Fruit fly (Drosophila melanogaster) ovary, adult (tissue): ENCODE results near the gene CG16713.

Experiments used
- CG17801 ChIP-seq: fragments of 200-800 bp; optimal IDR thresholded peaks from 2 replicates; lab custom pipeline; 2019; ENCODE audit warnings: missing biosample characterization, mild to moderate bottlenecking, missing genetic modification characterization, moderate library complexity; ENCODE audit not compliant: partially characterized antibody

CG16713 gene

DNA sequence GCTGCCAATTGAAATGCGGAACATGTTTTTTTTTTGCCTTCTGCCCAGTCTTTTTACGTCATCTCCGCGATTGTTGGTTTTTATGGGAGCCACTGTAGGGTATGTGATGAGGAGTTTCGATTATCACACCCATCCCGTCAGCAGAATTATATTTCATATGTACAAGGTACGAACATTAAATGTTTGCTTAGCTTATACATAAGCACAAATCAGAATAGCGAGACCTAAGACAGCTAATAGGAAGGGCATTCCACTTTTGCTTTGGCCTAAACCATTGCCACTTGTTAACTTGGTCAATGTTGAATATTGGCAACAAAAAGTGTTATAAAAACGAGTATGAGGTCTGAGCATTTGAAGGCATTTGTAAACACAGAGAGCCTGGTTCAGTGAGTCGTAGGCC, 8.0 kb upstream of the CG16713 start, which contains the start of gene CG2816:
Gene CG2816 (plus strand): TSS at position 400 of the 400 bp plus-strand sequence.
- TF ChIP-seq CG17801 (GFP tag; lab: Kevin White, UChicago): no peak

- TF ChIP-seq CG17801 (GFP tag; lab: Kevin White, UChicago): no peak
Observed at dm6 chr2L:3701526-3701925, 6.3 kb upstream of the CG16713 start, which contains the start of gene CG43145. Gene CG43145 (plus strand): TSS chr2L:3701826.

dm6 chr2L:3700990-3701389, 5.8 kb upstream of the CG16713 start, which contains the start of gene CG42467:
Gene CG42467 (plus strand): TSS chr2L:3701290.
- TF ChIP-seq CG17801 (GFP tag; lab: Kevin White, UChicago): no peak

DNA sequence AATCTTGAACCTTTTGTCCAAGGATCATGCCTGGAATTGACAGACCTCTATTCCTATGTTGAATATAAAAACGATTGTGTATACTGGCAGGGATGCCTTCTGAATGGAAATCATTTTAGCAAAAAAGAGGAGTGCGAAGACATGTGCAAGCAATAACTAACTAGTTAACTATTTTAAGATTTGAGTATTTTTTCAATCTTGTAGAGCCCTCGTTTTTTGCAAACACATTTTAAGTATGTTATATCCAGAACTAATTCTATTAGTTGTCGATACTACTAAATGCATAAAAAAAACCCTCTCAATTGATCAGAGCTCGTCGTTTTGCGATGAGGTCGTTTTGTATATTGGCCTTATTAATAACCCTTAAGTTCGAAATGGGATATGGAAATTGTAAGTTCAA, 5.2 kb upstream of the CG16713 start, which contains the start of gene Sfp24C1:
Gene Sfp24C1 (plus strand): TSS at position 301 of the 400 bp plus-strand sequence.
- no peak for TF ChIP-seq CG17801 (GFP tag; lab: Kevin White, UChicago)

dm6 chr2L:3699895-3700294, 4.7 kb upstream of the CG16713 start, which contains the start of gene CG42465:
Gene CG42465 (plus strand): TSS chr2L:3700195.
- TF ChIP-seq CG17801 (GFP tag; lab: Kevin White, UChicago): no peak

DNA sequence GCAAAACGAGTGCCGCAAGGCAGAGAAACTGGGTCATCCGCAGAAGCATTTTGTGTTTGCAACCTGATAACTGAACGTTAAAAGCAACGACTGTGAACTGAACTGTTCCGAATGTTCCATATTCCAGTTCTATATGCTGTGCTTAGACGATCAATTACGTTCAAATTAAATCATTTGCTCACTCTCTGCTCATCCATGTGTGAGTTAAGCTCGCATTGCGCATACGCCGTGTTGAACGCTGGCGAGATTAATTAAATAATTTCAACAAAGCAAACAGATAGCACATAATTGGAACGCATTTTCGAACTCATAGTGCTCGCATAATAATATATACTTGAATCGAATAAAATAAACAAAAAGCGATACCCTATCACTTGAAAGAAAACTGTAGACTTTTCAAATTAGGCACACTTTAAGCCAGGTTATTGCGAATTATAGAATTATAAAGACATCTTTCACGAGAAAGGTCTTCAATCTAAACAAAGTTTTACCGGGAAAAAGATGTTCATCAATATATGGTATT, 3.8 kb upstream of the CG16713 start, which contains the start of the genes CG10031 and CG42464:
Gene CG10031 (minus strand): TSS at position 101 of the 523 bp plus-strand sequence.
Gene CG42464 (plus strand): TSS at position 473 of the 523 bp plus-strand sequence.
- TF ChIP-seq CG17801 (GFP tag; lab: Kevin White, UChicago): no peak

dm6 chr2L:3697772-3698171, 2.6 kb upstream of the CG16713 start, which contains the start of gene CG3604:
Gene CG3604 (minus strand): TSS chr2L:3697872.
- no peak for TF ChIP-seq CG17801 (GFP tag; lab: Kevin White, UChicago)

dm6 chr2L:3696438-3696837, 1.2 kb upstream of the CG16713 start, which contains the start of gene IM33:
Gene IM33 (minus strand): TSS chr2L:3696658.
- no peak for TF ChIP-seq CG17801 (GFP tag; lab: Kevin White, UChicago)

- no peak for TF ChIP-seq CG17801 (GFP tag; lab: Kevin White, UChicago)
Observed at dm6 chr2L:3694920-3695319, 291 bp downstream of the CG16713 start, which contains the start of gene CG43165. Gene CG43165 (minus strand): TSS chr2L:3695020.

- TF ChIP-seq CG17801 (GFP tag; lab: Kevin White, UChicago): no peak
Observed at dm6 chr2L:3693805-3694204, 1.4 kb downstream of the CG16713 start, which contains the start of gene Acp24A4. Gene Acp24A4 (minus strand): TSS chr2L:3693905.

dm6 chr2L:3693082-3693481, 2.1 kb downstream of the CG16713 start, which contains the start of gene CG3513:
Gene CG3513 (minus strand): TSS chr2L:3693182.
- no peak for TF ChIP-seq CG17801 (GFP tag; lab: Kevin White, UChicago)

dm6 chr2L:3692466-3692865, 2.7 kb downstream of the CG16713 start, which contains the start of gene CG16704:
Gene CG16704 (minus strand): TSS chr2L:3692587.
- no peak for TF ChIP-seq CG17801 (GFP tag; lab: Kevin White, UChicago)

DNA sequence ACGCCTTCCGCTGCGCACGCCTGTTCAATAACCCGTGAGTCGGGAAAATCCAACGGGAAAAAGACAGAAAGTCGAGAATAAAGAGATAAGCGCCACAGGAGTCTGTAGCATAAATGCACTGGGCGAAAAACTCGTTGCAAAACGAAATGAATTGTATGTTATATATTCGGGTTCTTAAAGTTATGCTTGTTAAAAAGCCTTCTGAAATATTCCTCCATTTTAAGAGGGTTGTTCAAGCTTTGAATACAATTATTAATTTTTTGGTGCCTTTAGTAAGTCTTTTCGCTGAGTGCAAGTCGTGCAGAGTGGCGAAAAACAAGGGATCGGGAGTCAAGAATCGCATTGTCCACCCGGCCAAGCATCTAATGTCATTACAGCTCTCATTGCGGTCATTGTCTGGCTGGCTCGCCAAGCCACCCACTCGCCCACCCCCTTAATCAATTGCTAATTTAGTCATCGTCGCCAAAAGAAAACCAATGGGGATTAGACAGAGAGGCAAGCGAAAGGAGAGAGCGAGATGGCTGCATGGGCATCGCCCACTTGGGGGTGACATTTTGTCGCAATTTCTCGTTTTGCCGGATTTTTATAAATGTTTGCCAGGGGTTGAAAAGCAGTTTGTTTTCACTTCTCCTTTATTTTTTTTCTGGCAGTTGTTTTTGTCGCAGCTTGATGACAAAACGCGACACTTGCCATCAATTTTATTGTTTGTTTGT, 9.9 kb downstream of the CG16713 start:
- no peak for TF ChIP-seq CG17801 (GFP tag; lab: Kevin White, UChicago)

DNA sequence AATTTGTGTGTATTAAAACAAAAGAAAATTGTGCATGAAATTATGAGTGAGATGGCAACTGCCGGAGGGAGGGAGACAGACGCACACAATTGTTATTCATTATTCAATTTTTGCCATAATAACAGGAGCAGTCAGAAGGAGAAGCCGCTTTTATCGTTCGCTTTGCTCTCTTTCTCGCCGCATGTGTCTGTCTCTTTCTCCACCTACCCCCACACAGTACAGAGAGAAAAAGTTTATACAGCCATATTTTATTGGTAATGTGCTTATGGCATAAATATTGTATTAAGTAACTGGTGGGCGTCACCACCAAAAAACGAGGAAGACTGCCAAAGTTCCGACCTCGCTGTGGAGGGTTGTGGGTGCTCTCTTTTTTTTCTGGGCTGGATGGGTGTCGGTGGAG, 12.7 kb downstream of the CG16713 start:
- no peak for TF ChIP-seq CG17801 (GFP tag; lab: Kevin White, UChicago)

DNA sequence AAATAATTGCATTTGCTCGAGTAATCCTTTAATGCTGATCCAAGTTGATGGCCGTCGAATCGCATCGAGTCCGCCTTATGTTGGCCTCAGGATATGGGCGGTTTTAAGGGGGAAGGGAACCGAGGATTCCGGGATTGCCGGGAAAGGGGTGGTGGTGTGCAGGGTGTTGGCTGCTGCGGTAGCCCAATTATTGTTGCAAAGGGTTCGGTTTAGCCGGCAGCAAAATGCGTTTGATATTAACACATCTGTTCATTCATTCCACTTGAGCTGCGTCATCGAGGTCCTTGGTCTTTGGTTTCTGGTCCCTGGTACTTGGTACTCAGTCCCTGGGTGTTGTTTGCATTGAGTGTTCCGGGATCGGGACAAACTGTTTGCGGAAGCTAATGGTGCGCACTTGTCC, 13.9 kb downstream of the CG16713 start:
- TF ChIP-seq CG17801 (GFP tag; lab: Kevin White, UChicago): no peak
